Worm (Caenorhabditis elegans) whole organism, midembryonic: ENCODE results near the gene fbxb-114.

Experiments
- T22C8.4 ChIP-seq: fragments of 200-800 bp; sonication (Bioruptor generic); IDR thresholded peaks from 2 replicates; pipeline ENCODE4 v1.3.6; 2022; ENCODE audit warnings: missing genetic modification characterization, missing compliant biosample characterization
- cog-1 ChIP-seq: sonication (generic microtip); optimal IDR thresholded peaks from 2 replicates; lab custom pipeline; 2016; ENCODE audit warnings: missing genetic modification characterization, missing compliant biosample characterization
- flt-1 ChIP-seq: fragments of 200-800 bp; sonication (Bioruptor generic); IDR thresholded peaks from 2 replicates; pipeline ENCODE4 v1.3.6; 2022; ENCODE audit warnings: missing genetic modification characterization, missing compliant biosample characterization
- klf-2 ChIP-seq: fragments of 200-800 bp; sonication (Bioruptor generic); conservative IDR thresholded peaks from 2 replicates; pipeline ENCODE4 v1.3.6; 2022; ENCODE audit warnings: missing genetic modification reagents, missing genetic modification characterization, missing compliant biosample characterization
- med-1 ChIP-seq: sonication (generic microtip); optimal IDR thresholded peaks from 2 replicates; lab custom pipeline; 2017; ENCODE audit warnings: missing genetic modification characterization, mild to moderate bottlenecking, missing compliant biosample characterization, antibody characterized with exemption, missing genetic modification reagents; ENCODE audit not compliant: insufficient read depth
- ref-1 ChIP-seq: fragments of 200-800 bp; sonication (Bioruptor generic); conservative IDR thresholded peaks from 2 replicates; pipeline ENCODE4 v1.3.6; 2022; ENCODE audit warnings: missing genetic modification reagents, missing genetic modification characterization, missing compliant biosample characterization
- tab-1 ChIP-seq: fragments of 200-800 bp; sonication (Bioruptor generic); IDR thresholded peaks from 2 replicates; pipeline ENCODE4 v1.3.6; 2022; ENCODE audit warnings: missing genetic modification characterization, missing compliant biosample characterization
- ztf-23 ChIP-seq: fragments of 200-800 bp; sonication (Bioruptor generic); IDR thresholded peaks from 2 replicates; pipeline ENCODE4 v1.3.6; 2022; ENCODE audit warnings: missing genetic modification reagents, missing genetic modification characterization, missing compliant biosample characterization
- ztf-29 ChIP-seq: fragments of 200-800 bp; sonication (Bioruptor generic); IDR thresholded peaks from 2 replicates; pipeline ENCODE4 v1.3.6; 2022; ENCODE audit warnings: missing genetic modification reagents, missing genetic modification characterization, missing compliant biosample characterization

The fbxb-114 gene

DNA sequence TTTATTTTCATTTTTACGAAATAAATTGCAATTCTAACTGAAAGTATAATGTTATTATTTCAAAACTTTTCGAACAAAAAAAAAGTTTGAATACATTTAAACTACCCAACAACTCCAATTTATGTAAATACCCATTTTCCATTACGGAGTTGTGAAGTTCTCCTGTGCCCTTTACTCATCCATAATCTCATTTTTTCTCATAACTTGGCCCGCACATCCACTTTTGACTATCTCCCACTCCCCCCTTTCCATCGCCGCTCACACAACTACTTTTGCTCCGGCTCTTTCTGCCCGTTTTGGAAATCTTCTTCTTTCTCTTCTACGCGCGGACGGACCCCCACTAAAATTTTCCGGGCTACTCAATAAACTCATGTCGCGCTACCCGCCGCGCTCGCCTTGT, 41.0 kb downstream of the fbxb-114 start:
- TF ChIP-seq ztf-29 (GFP tag; lab: Robert Waterston, UW) = no peak
- TF ChIP-seq cog-1 (tag; lab: Kevin White, UChicago) = no peak
- no peak for TF ChIP-seq ref-1 (GFP tag; lab: Robert Waterston, UW)
- TF ChIP-seq flt-1 (GFP tag; lab: Robert Waterston, UW) = no peak
- no peak for TF ChIP-seq klf-2 (GFP tag; lab: Robert Waterston, UW)
- no peak for TF ChIP-seq med-1
- no peak for TF ChIP-seq ztf-23 (GFP tag; lab: Robert Waterston, UW)
- TF ChIP-seq tab-1 (GFP tag; lab: Robert Waterston, UW) = no peak
- no peak for TF ChIP-seq T22C8.4 (GFP tag; lab: Robert Waterston, UW)

DNA sequence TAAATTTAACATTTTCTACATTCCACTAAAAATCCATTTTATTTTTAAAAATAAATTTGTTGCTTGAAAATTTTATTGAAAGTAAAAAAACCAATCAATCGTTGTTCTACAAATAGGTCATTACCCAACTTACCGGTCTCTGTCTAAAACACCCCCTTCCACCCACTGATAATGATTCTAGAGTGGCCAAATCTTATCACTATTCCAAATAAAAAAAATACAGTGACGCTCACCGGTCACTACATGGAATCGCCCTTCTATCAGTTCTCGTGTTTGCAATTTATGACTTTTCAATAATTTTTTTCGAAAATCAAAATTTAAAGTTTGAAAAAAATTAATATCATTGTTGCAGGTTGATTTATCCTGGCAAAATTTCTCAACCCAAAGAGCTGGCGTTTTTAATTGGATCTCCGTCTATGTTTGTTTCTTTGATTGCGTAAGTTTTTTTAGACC, 41.9 kb downstream of the fbxb-114 start, which contains the start of the genes F52G3.1 and F52G3.7:
Gene F52G3.1, plus strand, starts transcription at position 353 of the 453 bp plus-strand sequence.
Gene F52G3.7, plus strand, starts transcription at position 403 of the 453 bp plus-strand sequence.
- TF ChIP-seq klf-2 (GFP tag; lab: Robert Waterston, UW) = no peak
- TF ChIP-seq flt-1 (GFP tag; lab: Robert Waterston, UW) = no peak
- TF ChIP-seq ref-1 (GFP tag; lab: Robert Waterston, UW) = no peak
- TF ChIP-seq T22C8.4 (GFP tag; lab: Robert Waterston, UW) = no peak
- no peak for TF ChIP-seq ztf-29 (GFP tag; lab: Robert Waterston, UW)
- TF ChIP-seq med-1 = no peak
- TF ChIP-seq cog-1 (tag; lab: Kevin White, UChicago) = no peak
- TF ChIP-seq tab-1 (GFP tag; lab: Robert Waterston, UW) = no peak
- TF ChIP-seq ztf-23 (GFP tag; lab: Robert Waterston, UW) = no peak

DNA sequence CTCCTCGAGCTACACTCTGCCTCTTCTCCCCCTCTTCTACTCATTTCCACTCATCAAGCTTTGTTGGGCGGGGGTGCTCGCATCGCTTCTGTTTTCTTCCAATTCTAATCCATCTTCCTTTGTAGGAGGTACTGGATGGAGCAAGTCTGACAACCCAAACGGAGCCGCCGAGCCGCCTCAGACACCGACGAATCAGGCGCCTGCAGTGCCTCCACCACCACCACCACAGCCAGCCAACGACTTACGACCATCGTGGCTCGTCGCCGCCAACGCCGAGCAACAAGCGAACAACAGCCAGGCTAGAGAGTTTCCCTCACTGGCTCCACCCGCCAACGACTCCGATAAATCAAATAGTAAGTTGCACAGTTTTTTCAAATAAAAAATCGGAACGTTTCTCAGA, 44.3 kb downstream of the fbxb-114 start:
- 0 out of 2 replicates have a peak, but pooled peaks have one; percentile 16 for TF ChIP-seq ztf-23 (GFP tag; lab: Robert Waterston, UW)
- TF ChIP-seq tab-1 (GFP tag; lab: Robert Waterston, UW) = no peak

DNA sequence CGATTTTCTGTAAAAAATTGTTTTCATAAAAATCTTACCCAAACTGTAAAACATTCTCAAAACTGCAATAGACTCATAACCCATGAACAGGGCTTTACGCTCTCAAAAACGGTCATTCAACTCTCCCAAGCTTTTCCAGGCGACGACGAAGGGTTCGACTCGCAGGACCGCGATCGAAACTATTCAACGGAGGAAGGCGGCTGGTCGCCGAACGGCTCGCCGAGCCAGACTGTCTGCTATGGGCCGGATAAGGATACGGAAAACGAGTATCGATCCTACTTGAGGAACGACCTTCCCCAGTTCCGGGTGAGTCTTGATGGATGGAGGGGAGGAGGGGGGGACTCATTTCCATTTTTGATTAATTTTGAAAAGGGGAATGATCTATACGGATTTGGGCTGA, 46.2 kb downstream of the fbxb-114 start:
- TF ChIP-seq ref-1 (GFP tag; lab: Robert Waterston, UW) = no peak
- TF ChIP-seq ztf-29 (GFP tag; lab: Robert Waterston, UW) = no peak
- no peak for TF ChIP-seq cog-1 (tag; lab: Kevin White, UChicago)
- no peak for TF ChIP-seq ztf-23 (GFP tag; lab: Robert Waterston, UW)
- no peak for TF ChIP-seq klf-2 (GFP tag; lab: Robert Waterston, UW)
- no peak for TF ChIP-seq flt-1 (GFP tag; lab: Robert Waterston, UW)
- no peak for TF ChIP-seq T22C8.4 (GFP tag; lab: Robert Waterston, UW)
- no peak for TF ChIP-seq tab-1 (GFP tag; lab: Robert Waterston, UW)
- no peak for TF ChIP-seq med-1
